Fruit fly (Drosophila melanogaster) whole organism, wandering third instar larva: ENCODE measurements around the gene CG13445.

Experiments
- Abd-B ChIP-seq: fragments of >200 bp; optimal IDR thresholded peaks from 2 replicates; lab custom pipeline; 2017; ENCODE audit warnings: missing biosample characterization, missing genetic modification characterization
- CrebA ChIP-seq: fragments of 200-800 bp; sonication (Bioruptor generic); optimal IDR thresholded peaks from 2 replicates; lab custom pipeline; 2016; ENCODE audit warnings: missing biosample characterization, mild to moderate bottlenecking, missing genetic modification characterization, borderline replicate concordance
- HLH106 ChIP-seq: fragments of 200-800 bp; optimal IDR thresholded peaks from 3 replicates; lab custom pipeline; 2019; ENCODE audit warnings: missing biosample characterization, mild to moderate bottlenecking, missing genetic modification characterization, moderate library complexity
- Hr78 ChIP-seq: fragments of >200 bp; optimal IDR thresholded peaks from 2 replicates; lab custom pipeline; 2017; ENCODE audit warnings: missing biosample characterization, missing genetic modification characterization
- foxo ChIP-seq, 2 experiments: fragments of 200-800 bp; sonication (Bioruptor generic); optimal IDR thresholded peaks; 2 replicates in 1 of 2; 3 replicates in 1 of 2; lab custom pipeline; 2016 to 2017; ENCODE audit warnings: missing biosample characterization in 2 of 2, missing genetic modification characterization in 2 of 2
- sv ChIP-seq: fragments of 200-800 bp; sonication (Bioruptor generic); optimal IDR thresholded peaks from 3 replicates; lab custom pipeline; 2016; ENCODE audit warnings: missing biosample characterization, missing genetic modification characterization

- no peak for TF ChIP-seq Hr78 (GFP tag; lab: Kevin White, UChicago)
- no peak for TF ChIP-seq HLH106 (tag; lab: Kevin White, UChicago)
- no peak for TF ChIP-seq sv (GFP tag; lab: Kevin White, UChicago)
- no peak for TF ChIP-seq Abd-B (GFP tag; lab: Kevin White, UChicago)
- TF ChIP-seq CrebA (GFP tag; lab: Kevin White, UChicago) = no peak
- TF ChIP-seq foxo (GFP tag; optimal IDR thresholded peaks at IDR 0.05; lab: Kevin White, UChicago) = no peak
Observed at dm6 chr3L:15771565-15771964, 37.7 kb upstream of the CG13445 start.
